Worm (Caenorhabditis elegans) whole organism, L1 larva: ENCODE data around the gene F27E5.7.

Experiments used
- C16A3.4 ChIP-seq: fragments of 150-350 bp; optimal IDR thresholded peaks from 2 replicates; lab custom pipeline; 2014; ENCODE audit warnings: missing biosample characterization, missing genetic modification characterization
- F16B12.6 ChIP-seq: fragments of 150-350 bp; optimal IDR thresholded peaks from 2 replicates; lab custom pipeline; 2014; ENCODE audit warnings: missing biosample characterization, missing genetic modification characterization
- alr-1 ChIP-seq: fragments of 200-800 bp; sonication (Bioruptor generic); optimal IDR thresholded peaks from 2 replicates; lab custom pipeline; 2018; ENCODE audit warnings: borderline replicate concordance, mild to moderate bottlenecking, missing genetic modification characterization, missing compliant biosample characterization
- ceh-63 ChIP-seq: fragments of 200-800 bp; sonication (Bioruptor generic); optimal IDR thresholded peaks from 2 replicates; lab custom pipeline; 2018; ENCODE audit warnings: mild to moderate bottlenecking, missing genetic modification characterization, missing compliant biosample characterization
- ceh-88 ChIP-seq: fragments of 200-800 bp; sonication (Bioruptor generic); IDR thresholded peaks from 2 replicates; pipeline ENCODE4 v1.3.6; 2022; ENCODE audit warnings: missing genetic modification characterization, missing compliant biosample characterization
- ceh-90 ChIP-seq: sonication (generic microtip); optimal IDR thresholded peaks from 2 replicates; lab custom pipeline; 2016; ENCODE audit warnings: missing genetic modification characterization, missing compliant biosample characterization
- dpl-1 ChIP-seq, 3 experiments: fragments of 150-350 bp in 2 of 3; sonication (generic microtip) in 1 of 3; optimal IDR thresholded peaks; 2 replicates each; lab custom pipeline; 2014 to 2017; ENCODE audit warnings: missing biosample characterization in 3 of 3, missing genetic modification characterization in 3 of 3, missing genetic modification reagents in 3 of 3
- dsc-1 ChIP-seq: sonication (generic microtip); optimal IDR thresholded peaks from 2 replicates; lab custom pipeline; 2016; ENCODE audit warnings: mild to moderate bottlenecking, missing genetic modification characterization, missing compliant biosample characterization
- efl-1 ChIP-seq, 4 experiments: fragments of 150-350 bp; optimal IDR thresholded peaks in 3 of 4; peaks in 1 of 4; 1 replicate in 1 of 4; 2 replicates in 3 of 4; lab custom pipeline; 2014; ENCODE audit warnings: missing biosample characterization in 2 of 4, missing genetic modification characterization in 2 of 4, missing genetic modification reagents in 2 of 4
- egl-13 ChIP-seq: sonication (generic microtip); optimal IDR thresholded peaks from 2 replicates; lab custom pipeline; 2016; ENCODE audit warnings: missing genotype, missing genetic modification reagents, missing genetic modification characterization, missing compliant biosample characterization
- elt-2 ChIP-seq: sonication (generic microtip); optimal IDR thresholded peaks from 2 replicates; lab custom pipeline; 2016; ENCODE audit warnings: missing genetic modification characterization, mild to moderate bottlenecking, inconsistent platforms, missing compliant biosample characterization, missing genetic modification reagents
- ets-5 ChIP-seq: fragments of 200-800 bp; sonication (Bioruptor generic); IDR thresholded peaks from 2 replicates; pipeline ENCODE4 v1.3.6; 2022; ENCODE audit warnings: missing genetic modification characterization, missing compliant biosample characterization
- fkh-10 ChIP-seq: sonication (generic microtip); optimal IDR thresholded peaks from 2 replicates; lab custom pipeline; 2017; ENCODE audit warnings: missing biosample characterization, missing genetic modification reagents, missing genetic modification characterization
- fkh-8 ChIP-seq: sonication (generic microtip); optimal IDR thresholded peaks from 2 replicates; lab custom pipeline; 2016; ENCODE audit warnings: mild to moderate bottlenecking, missing genetic modification characterization, missing compliant biosample characterization
- hlh-17 ChIP-seq: fragments of 200-800 bp; sonication (Bioruptor generic); optimal IDR thresholded peaks from 2 replicates; lab custom pipeline; 2018; ENCODE audit warnings: missing genetic modification characterization, mild to moderate bottlenecking, missing compliant biosample characterization, moderate library complexity, borderline replicate concordance
- irx-1 ChIP-seq: sonication (generic microtip); optimal IDR thresholded peaks from 2 replicates; lab custom pipeline; 2016; ENCODE audit warnings: missing genetic modification characterization, missing compliant biosample characterization
- isw-1 ChIP-seq: fragments of 200-800 bp; sonication (Bioruptor generic); IDR thresholded peaks from 2 replicates; pipeline ENCODE4 v1.3.6; 2022; ENCODE audit warnings: missing genetic modification characterization, missing compliant biosample characterization
- jun-1 ChIP-seq: fragments of 150-350 bp; optimal IDR thresholded peaks from 2 replicates; lab custom pipeline; 2014; ENCODE audit warnings: missing biosample characterization, missing genetic modification reagents, missing genetic modification characterization
- lin-13 ChIP-seq: fragments of 150-350 bp; optimal IDR thresholded peaks from 2 replicates; lab custom pipeline; 2014; ENCODE audit warnings: missing biosample characterization, missing genetic modification reagents, missing genetic modification characterization
- lin-14 ChIP-seq: fragments of 200-800 bp; sonication (Bioruptor generic); optimal IDR thresholded peaks from 2 replicates; lab custom pipeline; 2018; ENCODE audit warnings: mild to moderate bottlenecking, missing genetic modification characterization, moderate library complexity, missing compliant biosample characterization
- lin-39 ChIP-seq: fragments of 150-350 bp; optimal IDR thresholded peaks from 2 replicates; lab custom pipeline; 2014; ENCODE audit warnings: missing biosample characterization, missing genetic modification reagents, missing genetic modification characterization
- lir-3 ChIP-seq: sonication (generic microtip); optimal IDR thresholded peaks from 2 replicates; lab custom pipeline; 2016; ENCODE audit warnings: mild to moderate bottlenecking, missing genetic modification characterization, moderate library complexity, missing compliant biosample characterization; ENCODE audit not compliant: poor library complexity
- mab-9 ChIP-seq: fragments of 200-800 bp; sonication (Bioruptor generic); IDR thresholded peaks from 2 replicates; pipeline ENCODE4 v1.3.6; 2022; ENCODE audit warnings: missing genetic modification reagents, missing genetic modification characterization, missing compliant biosample characterization
- mef-2 ChIP-seq: fragments of 150-350 bp; optimal IDR thresholded peaks from 2 replicates; lab custom pipeline; 2014; ENCODE audit warnings: missing biosample characterization, missing genetic modification characterization
- nhr-11 ChIP-seq: fragments of 150-350 bp; optimal IDR thresholded peaks from 2 replicates; lab custom pipeline; 2014; ENCODE audit warnings: missing biosample characterization, missing genetic modification characterization
- nhr-12 ChIP-seq: sonication (generic microtip); optimal IDR thresholded peaks from 2 replicates; lab custom pipeline; 2017; ENCODE audit warnings: missing biosample characterization, missing genetic modification characterization
- nhr-20 ChIP-seq: sonication (generic microtip); optimal IDR thresholded peaks from 2 replicates; lab custom pipeline; 2016; ENCODE audit warnings: mild to moderate bottlenecking, missing genetic modification characterization, missing compliant biosample characterization
- nhr-47 ChIP-seq: sonication (generic microtip); optimal IDR thresholded peaks from 2 replicates; lab custom pipeline; 2016; ENCODE audit warnings: mild to moderate bottlenecking, missing genetic modification characterization, moderate library complexity, missing compliant biosample characterization
- nhr-84 ChIP-seq: sonication (generic microtip); optimal IDR thresholded peaks from 2 replicates; lab custom pipeline; 2017; ENCODE audit warnings: missing biosample characterization, missing genetic modification characterization
- nhr-85 ChIP-seq: sonication (generic microtip); peaks from one replicate; lab custom pipeline; 2016; ENCODE audit warnings: missing genetic modification characterization, inconsistent platforms, missing compliant biosample characterization
- rnt-1 ChIP-seq: sonication (generic microtip); optimal IDR thresholded peaks from 2 replicates; lab custom pipeline; 2016; ENCODE audit warnings: mild to moderate bottlenecking, missing genetic modification characterization, moderate library complexity, missing compliant biosample characterization
- snu-23 ChIP-seq: sonication (generic microtip); optimal IDR thresholded peaks from 2 replicates; lab custom pipeline; 2016; ENCODE audit warnings: missing genetic modification characterization, missing compliant biosample characterization
- sox-4 ChIP-seq: sonication (generic microtip); optimal IDR thresholded peaks from 2 replicates; lab custom pipeline; 2016; ENCODE audit warnings: missing genetic modification characterization, missing compliant biosample characterization
- swsn-7 ChIP-seq: sonication (generic microtip); optimal IDR thresholded peaks from 2 replicates; lab custom pipeline; 2016; ENCODE audit warnings: missing genetic modification characterization, missing compliant biosample characterization
- tbx-2 ChIP-seq: sonication (generic microtip); optimal IDR thresholded peaks from 2 replicates; lab custom pipeline; 2016; ENCODE audit warnings: missing genetic modification characterization, missing compliant biosample characterization
- tlp-1 ChIP-seq: fragments of 150-350 bp; optimal IDR thresholded peaks from 2 replicates; lab custom pipeline; 2014; ENCODE audit warnings: missing biosample characterization, missing genetic modification characterization
- unc-30 ChIP-seq: sonication (generic microtip); optimal IDR thresholded peaks from 2 replicates; lab custom pipeline; 2017; ENCODE audit warnings: missing biosample characterization, missing genetic modification characterization
- unc-86 ChIP-seq: sonication (generic microtip); optimal IDR thresholded peaks from 2 replicates; lab custom pipeline; 2016; ENCODE audit warnings: missing genetic modification characterization, missing compliant biosample characterization
- zag-1 ChIP-seq: fragments of 150-350 bp; optimal IDR thresholded peaks from 2 replicates; lab custom pipeline; 2014; ENCODE audit warnings: missing biosample characterization, missing genetic modification characterization
- zip-4 ChIP-seq: fragments of 200-800 bp; sonication (Bioruptor generic); optimal IDR thresholded peaks from 2 replicates; lab custom pipeline; 2018; ENCODE audit warnings: mild to moderate bottlenecking, missing genetic modification characterization, moderate library complexity, missing compliant biosample characterization
- ztf-4 ChIP-seq: fragments of 150-350 bp; optimal IDR thresholded peaks from 2 replicates; lab custom pipeline; 2014; ENCODE audit warnings: missing biosample characterization, missing genetic modification characterization

F27E5.7 gene

DNA sequence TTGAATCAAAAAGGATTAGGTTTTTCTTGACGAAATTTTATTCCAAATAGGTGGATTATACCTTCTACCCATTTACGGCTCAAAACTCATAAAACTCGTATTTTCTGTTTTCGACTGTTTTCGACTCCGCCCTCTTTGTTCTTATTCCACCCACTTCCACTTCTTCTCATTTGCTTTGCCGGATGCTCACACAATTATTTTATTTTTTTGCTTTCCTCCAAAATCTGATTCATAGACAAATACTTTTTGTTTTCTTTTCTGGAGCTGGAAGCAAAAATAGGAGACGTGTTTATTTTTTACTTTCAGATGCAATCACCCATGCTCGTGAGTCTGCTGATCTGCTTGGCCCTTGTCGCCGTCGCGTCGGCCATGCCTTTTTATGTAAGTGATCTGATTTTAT lies 32.5 kb downstream of the F27E5.7 start, which contains the start of gene nlp-63:
nlp-63 (plus strand) TSS at position 301 of the 400 bp plus-strand sequence.
- no peak for TF ChIP-seq F16B12.6 (tag; lab: Kevin White, UChicago)
- no peak for TF ChIP-seq nhr-84 (tag; lab: Kevin White, UChicago)
- no peak for TF ChIP-seq ceh-90
- TF ChIP-seq egl-13: no peak
- no peak for TF ChIP-seq nhr-47
- no peak for TF ChIP-seq snu-23 (GFP tag; lab: Kevin White, UChicago)
- TF ChIP-seq mab-9 (GFP tag; lab: Robert Waterston, UW): no peak
- no peak for TF ChIP-seq sox-4
- TF ChIP-seq lin-14: no peak
- TF ChIP-seq ceh-63 (GFP tag; lab: Kevin White, UChicago): no peak
- no peak for TF ChIP-seq lir-3 (tag; lab: Kevin White, UChicago)
- TF ChIP-seq jun-1: no peak
- no peak for TF ChIP-seq nhr-11 (tag; lab: Kevin White, UChicago)
- TF ChIP-seq fkh-10 (GFP tag; lab: Kevin White, UChicago): no peak
- TF ChIP-seq C16A3.4: no peak
- TF ChIP-seq unc-86 (tag; lab: Kevin White, UChicago): no peak
- TF ChIP-seq ztf-4 (tag; lab: Kevin White, UChicago): no peak

DNA sequence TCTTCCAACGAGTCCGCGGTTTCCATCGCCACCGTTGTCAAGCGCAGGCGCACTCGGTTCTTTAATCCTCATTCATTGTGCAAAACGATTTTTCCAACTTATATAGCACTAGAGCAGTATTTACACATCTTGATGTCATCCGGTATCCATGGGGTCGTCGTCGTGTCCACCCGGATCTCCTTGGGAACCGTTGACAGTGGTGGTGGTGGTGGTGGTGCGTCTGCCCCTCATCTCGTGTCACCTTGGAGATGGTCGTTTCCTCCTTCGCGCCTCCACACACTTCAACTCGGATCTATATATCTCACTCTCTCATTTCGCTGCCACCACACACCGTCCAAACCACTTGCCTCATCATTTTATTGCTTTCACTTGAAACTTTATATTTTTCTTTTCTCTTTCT lies 40.2 kb downstream of the F27E5.7 start:
- peak; percentile 63 for TF ChIP-seq fkh-8 (tag; lab: Kevin White, UChicago)
- no peak for TF ChIP-seq nhr-20 (tag; lab: Kevin White, UChicago)
- no peak for TF ChIP-seq hlh-17 (GFP tag; lab: Kevin White, UChicago)
- no peak for TF ChIP-seq nhr-12 (tag; lab: Kevin White, UChicago)

- TF ChIP-seq lin-13 (GFP tag; lab: Kevin White, UChicago) (no peak), egl-13 (no peak), unc-30 (no peak), efl-1 (optimal IDR thresholded peaks at IDR 0.05; lab: Kevin White, UChicago) (no peak), efl-1 (GFP tag; optimal IDR thresholded peaks at IDR 0.05 in 1 of 2; lab: Kevin White, UChicago) (peak in 1 of 2 experiments; percentile 59)
Measured at ce11 chrII:10164137-10164536, 41.6 kb downstream of the F27E5.7 start.

DNA sequence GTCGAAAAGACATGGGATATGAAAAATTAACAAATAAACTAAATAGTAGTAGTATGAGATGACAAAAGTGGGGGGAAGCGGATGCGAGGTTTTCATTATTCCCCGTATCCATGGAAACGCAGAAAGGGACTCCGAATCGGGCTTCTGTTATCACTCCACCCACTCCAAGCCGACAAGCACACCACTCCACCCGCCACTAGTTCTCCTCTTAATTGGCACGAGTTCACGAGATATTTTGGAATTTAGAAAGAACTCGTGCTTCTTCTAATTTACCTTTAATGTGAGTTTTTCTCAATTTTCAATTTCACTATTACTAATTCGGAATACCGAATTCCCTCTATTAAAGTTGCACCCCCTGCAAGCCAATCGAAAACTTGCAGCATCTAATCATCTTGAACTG lies 43.8 kb downstream of the F27E5.7 start:
- TF ChIP-seq dpl-1 (GFP tag; optimal IDR thresholded peaks at IDR 0.05; lab: Kevin White, UChicago) (no peak), dsc-1 (tag; lab: Kevin White, UChicago) (peak; percentile 37), fkh-8 (tag; lab: Kevin White, UChicago) (peak; percentile 57)

ce11 chrII:10167731-10168130 lies 45.2 kb downstream of the F27E5.7 start:
- TF ChIP-seq zag-1 (tag; lab: Kevin White, UChicago): no peak
- TF ChIP-seq efl-1 (optimal IDR thresholded peaks at IDR 0.05; lab: Kevin White, UChicago): no peak
- peak in 1 of 2 experiments; percentile 91 for TF ChIP-seq efl-1 (GFP tag; optimal IDR thresholded peaks at IDR 0.05 in 1 of 2; lab: Kevin White, UChicago)

DNA sequence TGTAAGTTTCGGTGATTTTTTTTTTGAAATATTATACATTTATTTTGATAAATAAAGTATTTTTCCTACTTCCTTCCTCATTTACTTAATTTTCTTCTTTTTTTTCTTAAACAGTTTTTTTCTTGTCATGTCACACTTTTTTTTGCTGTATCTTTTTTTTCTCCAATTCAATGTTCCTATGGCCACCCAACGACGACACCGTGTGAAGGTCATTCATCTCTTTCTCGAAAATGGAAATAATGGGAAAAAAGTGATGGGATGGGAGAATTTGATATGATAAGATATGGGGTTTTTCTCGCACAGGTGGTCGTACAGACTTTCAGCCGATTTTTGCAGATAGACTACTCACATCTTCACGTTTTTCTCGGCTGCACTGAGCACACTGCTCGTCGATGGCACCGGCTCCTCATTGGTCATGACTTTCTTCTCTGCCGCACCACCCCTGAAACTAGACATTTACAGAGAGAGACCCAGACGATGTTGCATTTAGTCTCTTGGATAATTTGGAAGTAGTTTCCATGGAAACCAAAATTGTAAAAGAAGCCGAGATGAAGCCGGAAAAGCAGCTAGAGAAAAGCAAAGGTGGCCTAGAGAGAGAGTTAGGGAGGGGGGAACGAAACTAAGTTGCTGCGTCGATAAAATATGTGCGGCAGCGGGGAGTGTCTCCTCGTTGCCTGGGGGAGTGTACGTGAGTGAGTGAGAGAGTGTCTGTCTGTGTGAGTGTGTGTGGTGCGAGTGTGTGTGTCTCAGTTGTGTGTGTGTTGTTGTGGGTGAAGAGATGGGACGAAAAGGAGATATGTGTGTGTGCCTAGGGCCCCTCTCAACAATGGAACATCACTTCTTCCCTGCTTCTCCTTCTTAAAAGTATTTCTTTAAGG lies 46.6 kb downstream of the F27E5.7 start, which contains the start of gene daf-19:
daf-19 (minus strand) TSS at position 442 of the 878 bp plus-strand sequence.
- peak; percentile 20 for TF ChIP-seq isw-1 (GFP tag; lab: Robert Waterston, UW)
- no peak for TF ChIP-seq lin-39 (tag; lab: Kevin White, UChicago)
- no peak for TF ChIP-seq zag-1 (tag; lab: Kevin White, UChicago)
- TF ChIP-seq jun-1: peak; percentile 11
- peak; percentile 3 for TF ChIP-seq zip-4
- TF ChIP-seq rnt-1 (tag; lab: Kevin White, UChicago): peak; percentile 50
- TF ChIP-seq ceh-88 (GFP tag; lab: Robert Waterston, UW): no peak
- TF ChIP-seq swsn-7 (tag; lab: Kevin White, UChicago): peak; percentile 63
- TF ChIP-seq ets-5 (GFP tag; lab: Robert Waterston, UW): no peak
- TF ChIP-seq mab-9 (GFP tag; lab: Robert Waterston, UW): no peak
- TF ChIP-seq nhr-47: peak; percentile 77
- no peak for TF ChIP-seq nhr-85 (tag; lab: Kevin White, UChicago)
- no peak for TF ChIP-seq alr-1
- TF ChIP-seq elt-2 (tag; lab: Kevin White, UChicago): no peak
- peak; percentile 39 for TF ChIP-seq irx-1 (tag; lab: Kevin White, UChicago)
- TF ChIP-seq fkh-8 (tag; lab: Kevin White, UChicago): peak; percentile 96
- TF ChIP-seq tbx-2 (tag; lab: Kevin White, UChicago): peak; percentile 45
- TF ChIP-seq tlp-1: no peak
- no peak for TF ChIP-seq mef-2
